Worm (Caenorhabditis elegans) whole organism, L1 larva: ENCODE results near the gene sri-1.

Source experiments
- C34B4.2 ChIP-seq: sonication (generic microtip); optimal IDR thresholded peaks from 2 replicates; lab custom pipeline; 2017; ENCODE audit warnings: mild to moderate bottlenecking, missing genetic modification characterization, missing compliant biosample characterization
- blmp-1 ChIP-seq: fragments of 150-350 bp; optimal IDR thresholded peaks from 2 replicates; lab custom pipeline; 2014; ENCODE audit warnings: missing biosample characterization, missing genetic modification characterization
- ces-1 ChIP-seq: fragments of 150-350 bp; optimal IDR thresholded peaks from 2 replicates; lab custom pipeline; 2014; ENCODE audit warnings: missing biosample characterization, missing genetic modification reagents, missing genetic modification characterization
- fos-1 ChIP-seq: fragments of 150-350 bp; optimal IDR thresholded peaks from 2 replicates; lab custom pipeline; 2014; ENCODE audit warnings: missing biosample characterization, missing genetic modification characterization
- hlh-17 ChIP-seq: fragments of 200-800 bp; sonication (Bioruptor generic); optimal IDR thresholded peaks from 2 replicates; lab custom pipeline; 2018; ENCODE audit warnings: missing genetic modification characterization, mild to moderate bottlenecking, missing compliant biosample characterization, moderate library complexity, borderline replicate concordance
- lin-39 ChIP-seq: fragments of 150-350 bp; optimal IDR thresholded peaks from 2 replicates; lab custom pipeline; 2014; ENCODE audit warnings: missing biosample characterization, missing genetic modification reagents, missing genetic modification characterization
- nhr-28 ChIP-seq: fragments of 150-350 bp; optimal IDR thresholded peaks from 2 replicates; lab custom pipeline; 2014; ENCODE audit warnings: missing biosample characterization, missing genetic modification characterization
- nhr-76 ChIP-seq: sonication (generic microtip); optimal IDR thresholded peaks from 2 replicates; lab custom pipeline; 2017; ENCODE audit warnings: missing biosample characterization, missing genetic modification characterization
- nhr-77 ChIP-seq: fragments of 150-350 bp; optimal IDR thresholded peaks from 2 replicates; lab custom pipeline; 2014; ENCODE audit warnings: missing biosample characterization, missing genetic modification characterization
- nhr-84 ChIP-seq: sonication (generic microtip); optimal IDR thresholded peaks from 2 replicates; lab custom pipeline; 2017; ENCODE audit warnings: missing biosample characterization, missing genetic modification characterization
- rnt-1 ChIP-seq: sonication (generic microtip); optimal IDR thresholded peaks from 2 replicates; lab custom pipeline; 2016; ENCODE audit warnings: mild to moderate bottlenecking, missing genetic modification characterization, moderate library complexity, missing compliant biosample characterization
- tbx-2 ChIP-seq: sonication (generic microtip); optimal IDR thresholded peaks from 2 replicates; lab custom pipeline; 2016; ENCODE audit warnings: missing genetic modification characterization, missing compliant biosample characterization
- ztf-11 ChIP-seq, 2 experiments: sonication (generic microtip); optimal IDR thresholded peaks; 2 replicates each; lab custom pipeline; 2016 to 2017; ENCODE audit warnings: missing genetic modification characterization in 2 of 2, missing biosample characterization in 1 of 2, missing compliant biosample characterization in 1 of 2

DNA sequence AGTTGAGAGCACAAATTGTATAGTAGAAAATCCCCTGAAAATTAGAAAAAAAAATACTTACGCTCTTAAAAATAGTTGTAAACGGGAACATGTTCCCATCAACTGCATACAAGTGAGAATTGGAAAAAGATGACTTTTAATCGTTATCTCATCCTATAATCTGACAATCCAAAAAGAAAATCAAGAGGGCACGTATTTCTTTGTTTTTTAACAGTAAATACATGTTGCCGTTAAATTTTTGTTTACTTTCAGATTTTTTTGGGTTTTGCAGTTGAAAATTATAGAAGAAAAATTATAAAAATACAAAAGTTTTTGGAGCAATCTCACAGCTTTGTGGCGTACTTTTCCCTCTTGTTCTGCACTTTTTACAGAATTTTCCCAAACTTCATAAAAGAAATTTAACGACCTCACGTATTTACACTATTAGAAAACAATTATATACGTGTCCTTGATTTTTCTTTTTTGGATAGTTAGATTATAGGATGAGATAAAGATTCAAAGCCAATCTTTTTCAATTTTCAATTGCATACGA, 29.3 kb upstream of the sri-1 start, which contains the start of the genes C06C6.9 and C06C6.8:
- TF ChIP-seq fos-1 (tag; lab: Kevin White, UChicago): no peak
- no peak for TF ChIP-seq tbx-2
- TF ChIP-seq nhr-76 (tag; lab: Kevin White, UChicago): no peak
- TF ChIP-seq blmp-1: no peak
- TF ChIP-seq lin-39: no peak
- TF ChIP-seq nhr-28: no peak
- TF ChIP-seq ztf-11 (tag; optimal IDR thresholded peaks at IDR 0.05; lab: Kevin White, UChicago): no peak
- no peak for TF ChIP-seq ces-1 (GFP tag; lab: Kevin White, UChicago)
- no peak for TF ChIP-seq nhr-84 (tag; lab: Kevin White, UChicago)
- TF ChIP-seq hlh-17 (GFP tag; lab: Kevin White, UChicago): no peak
- no peak for TF ChIP-seq rnt-1 (tag; lab: Kevin White, UChicago)
- no peak for TF ChIP-seq C34B4.2 (tag; lab: Kevin White, UChicago)
- no peak for TF ChIP-seq nhr-77 (tag; lab: Kevin White, UChicago)
